Worm (Caenorhabditis elegans) whole organism, L4 larva: ENCODE measurements around the gene aat-2.
A peak's percentile ranks its signal among the peaks of the same experiment; 100 is the strongest.

Experiments used
- F49E8.2 ChIP-seq: sonication (generic microtip); optimal IDR thresholded peaks from 2 replicates; lab custom pipeline; 2016; ENCODE audit warnings: missing compliant biosample characterization, mild to moderate bottlenecking, missing genetic modification characterization, borderline replicate concordance
- Y48G9A.11 ChIP-seq: fragments of 200-800 bp; sonication (Bioruptor generic); IDR thresholded peaks from 2 replicates; pipeline ENCODE4 v1.3.6; 2022; ENCODE audit warnings: missing genetic modification reagents, missing genetic modification characterization, missing compliant biosample characterization
- Y5F2A.4 ChIP-seq: fragments of 200-800 bp; sonication (Bioruptor generic); optimal IDR thresholded peaks from 2 replicates; lab custom pipeline; 2018; ENCODE audit warnings: mild to moderate bottlenecking, missing genetic modification characterization, missing compliant biosample characterization
- Y75B8A.6 ChIP-seq: fragments of 200-800 bp; sonication (Bioruptor generic); IDR thresholded peaks from 2 replicates; pipeline ENCODE4 v1.3.6; 2022; ENCODE audit warnings: missing genetic modification reagents, missing genetic modification characterization, missing compliant biosample characterization
- arid-1 ChIP-seq: fragments of 200-800 bp; sonication (Bioruptor generic); conservative IDR thresholded peaks from 2 replicates; pipeline ENCODE4 v1.3.6; 2022; ENCODE audit warnings: missing genetic modification reagents, missing genetic modification characterization, missing compliant biosample characterization
- attf-4 ChIP-seq: sonication (generic microtip); optimal IDR thresholded peaks from 3 replicates; lab custom pipeline; 2017; ENCODE audit warnings: missing biosample characterization, missing genetic modification characterization
- ceh-28 ChIP-seq: fragments of 150-350 bp; optimal IDR thresholded peaks from 2 replicates; lab custom pipeline; 2014; ENCODE audit warnings: missing biosample characterization, missing genetic modification reagents, missing genetic modification characterization
- ceh-32 ChIP-seq: sonication (generic microtip); optimal IDR thresholded peaks from 2 replicates; lab custom pipeline; 2016; ENCODE audit warnings: mild to moderate bottlenecking, missing genetic modification characterization, missing compliant biosample characterization; ENCODE audit not compliant: poor library complexity
- ceh-82 ChIP-seq: sonication (generic microtip); optimal IDR thresholded peaks from 2 replicates; lab custom pipeline; 2017; ENCODE audit warnings: missing biosample characterization, missing genetic modification characterization
- ces-1 ChIP-seq: fragments of 150-350 bp; sonication (generic microtip); optimal IDR thresholded peaks from 4 replicates; lab custom pipeline; 2014; ENCODE audit warnings: missing biosample characterization, missing genetic modification reagents, missing genetic modification characterization
- cey-2 ChIP-seq: sonication (generic microtip); optimal IDR thresholded peaks from 3 replicates; lab custom pipeline; 2017; ENCODE audit warnings: missing genetic modification characterization, mild to moderate bottlenecking, missing compliant biosample characterization, antibody characterized with exemption, borderline replicate concordance; ENCODE audit not compliant: insufficient read depth
- ctbp-1 ChIP-seq: fragments of 200-800 bp; sonication (Bioruptor generic); IDR thresholded peaks from 2 replicates; pipeline ENCODE4 v1.3.6; 2022; ENCODE audit warnings: missing genetic modification reagents, missing genetic modification characterization, missing compliant biosample characterization
- daf-16 ChIP-seq, 3 experiments: sonication (generic microtip); optimal IDR thresholded peaks; 2 replicates each; lab custom pipeline; 2016 to 2017; ENCODE audit warnings: missing genetic modification characterization in 3 of 3, missing genetic modification reagents in 3 of 3, mild to moderate bottlenecking in 2 of 3, missing compliant biosample characterization in 2 of 3, missing biosample characterization in 1 of 3, moderate library complexity in 1 of 3
- duxl-1 ChIP-seq: sonication (generic microtip); optimal IDR thresholded peaks from 2 replicates; lab custom pipeline; 2016; ENCODE audit warnings: mild to moderate bottlenecking, missing genetic modification characterization, moderate library complexity, missing compliant biosample characterization; ENCODE audit not compliant: poor library complexity
- dve-1 ChIP-seq: sonication (generic microtip); optimal IDR thresholded peaks from 2 replicates; lab custom pipeline; 2017; ENCODE audit warnings: antibody characterized with exemption, mild to moderate bottlenecking, missing genetic modification characterization, missing compliant biosample characterization; ENCODE audit not compliant: insufficient read depth
- egl-27 ChIP-seq: sonication (generic microtip); optimal IDR thresholded peaks from 3 replicates; lab custom pipeline; 2017; ENCODE audit warnings: missing biosample characterization, missing genetic modification reagents, missing genetic modification characterization
- hif-1 ChIP-seq, 2 experiments: sonication (generic microtip); optimal IDR thresholded peaks; 2 replicates each; lab custom pipeline; 2016 to 2017; ENCODE audit warnings: missing compliant biosample characterization in 2 of 2, missing genetic modification characterization in 2 of 2, missing genetic modification reagents in 2 of 2, missing genotype in 2 of 2, mild to moderate bottlenecking in 1 of 2
- hlh-11 ChIP-seq: fragments of 200-800 bp; sonication (Bioruptor generic); optimal IDR thresholded peaks from 2 replicates; lab custom pipeline; 2018; ENCODE audit warnings: mild to moderate bottlenecking, missing genetic modification characterization, missing compliant biosample characterization
- hmg-1.1 ChIP-seq: fragments of 200-800 bp; sonication (Bioruptor generic); IDR thresholded peaks from 2 replicates; pipeline ENCODE4 v1.3.6; 2022; ENCODE audit warnings: missing genetic modification reagents, missing genetic modification characterization, missing compliant biosample characterization
- jun-1 ChIP-seq: fragments of 150-350 bp; optimal IDR thresholded peaks from 2 replicates; lab custom pipeline; 2014; ENCODE audit warnings: missing biosample characterization, missing genetic modification reagents, missing genetic modification characterization
- lim-7 ChIP-seq: fragments of 200-800 bp; sonication (Bioruptor generic); IDR thresholded peaks from 2 replicates; pipeline ENCODE4 v1.3.6; 2022; ENCODE audit warnings: missing genetic modification characterization, missing compliant biosample characterization
- lin-1 ChIP-seq: fragments of 200-800 bp; sonication (Bioruptor generic); IDR thresholded peaks from 2 replicates; pipeline ENCODE4 v1.3.6; 2022; ENCODE audit warnings: missing genetic modification reagents, missing genetic modification characterization, missing compliant biosample characterization
- lsy-2 ChIP-seq, 2 experiments: fragments of 150-350 bp in 1 of 2; sonication (generic microtip) in 1 of 2; optimal IDR thresholded peaks; 2 replicates each; lab custom pipeline; 2014 to 2017; ENCODE audit warnings: missing biosample characterization in 2 of 2, missing genetic modification characterization in 2 of 2
- madf-5 ChIP-seq, 2 experiments: fragments of 200-800 bp; sonication (Bioruptor generic); IDR thresholded peaks; 2 replicates each; pipeline ENCODE4 v1.3.6; 2022; ENCODE audit warnings: missing compliant biosample characterization in 2 of 2, missing genetic modification characterization in 2 of 2
- mdl-1 ChIP-seq, 2 experiments: fragments of 150-350 bp in 1 of 2; sonication (generic microtip) in 1 of 2; optimal IDR thresholded peaks; 2 replicates each; lab custom pipeline; 2014 to 2017; ENCODE audit warnings: missing biosample characterization in 2 of 2, missing genetic modification characterization in 2 of 2
- mes-2 ChIP-seq: sonication (generic microtip); optimal IDR thresholded peaks from 2 replicates; lab custom pipeline; 2016; ENCODE audit warnings: missing genotype, mild to moderate bottlenecking, missing genetic modification characterization, missing compliant biosample characterization; ENCODE audit not compliant: poor library complexity, severe bottlenecking
- mxl-2 ChIP-seq: fragments of 200-800 bp; sonication (Bioruptor generic); conservative IDR thresholded peaks from 2 replicates; pipeline ENCODE4 v1.3.6; 2022; ENCODE audit warnings: missing genetic modification reagents, missing genetic modification characterization, missing compliant biosample characterization
- nhr-10 ChIP-seq: fragments of 150-350 bp; optimal IDR thresholded peaks from 2 replicates; lab custom pipeline; 2014; ENCODE audit warnings: missing biosample characterization, missing genetic modification characterization
- nhr-25 ChIP-seq: sonication (generic microtip); optimal IDR thresholded peaks from 2 replicates; lab custom pipeline; 2017; ENCODE audit warnings: missing genetic modification characterization, mild to moderate bottlenecking, missing compliant biosample characterization, antibody characterized with exemption, moderate library complexity, borderline replicate concordance; ENCODE audit not compliant: insufficient read depth
- nhr-28 ChIP-seq: fragments of 150-350 bp; optimal IDR thresholded peaks from 2 replicates; lab custom pipeline; 2014; ENCODE audit warnings: missing biosample characterization, missing genetic modification characterization
- nhr-48 ChIP-seq: sonication (generic microtip); optimal IDR thresholded peaks from 2 replicates; lab custom pipeline; 2016; ENCODE audit warnings: mild to moderate bottlenecking, missing genetic modification characterization, missing compliant biosample characterization
- nhr-77 ChIP-seq: fragments of 150-350 bp; optimal IDR thresholded peaks from 2 replicates; lab custom pipeline; 2014; ENCODE audit warnings: missing biosample characterization, missing genetic modification characterization
- php-3 ChIP-seq: fragments of 200-800 bp; sonication (Bioruptor generic); IDR thresholded peaks from 2 replicates; pipeline ENCODE4 v1.3.6; 2022; ENCODE audit warnings: missing genetic modification reagents, missing genetic modification characterization, missing compliant biosample characterization
- pqm-1 ChIP-seq: sonication (generic microtip); optimal IDR thresholded peaks from 2 replicates; lab custom pipeline; 2017; ENCODE audit warnings: missing biosample characterization, missing genetic modification characterization
- sdz-12 ChIP-seq: fragments of 200-800 bp; sonication (Bioruptor generic); optimal IDR thresholded peaks from 2 replicates; lab custom pipeline; 2018; ENCODE audit warnings: mild to moderate bottlenecking, missing genetic modification characterization, missing compliant biosample characterization
- set-16 ChIP-seq: fragments of 200-800 bp; sonication (Bioruptor generic); IDR thresholded peaks from 2 replicates; pipeline ENCODE4 v1.3.6; 2022; ENCODE audit warnings: missing genetic modification reagents, missing genetic modification characterization, missing compliant biosample characterization
- skn-1 ChIP-seq: fragments of 150-350 bp; optimal IDR thresholded peaks from 2 replicates; lab custom pipeline; 2014; ENCODE audit warnings: missing biosample characterization, missing genetic modification characterization
- spr-3 ChIP-seq: fragments of 200-800 bp; sonication (Bioruptor generic); optimal IDR thresholded peaks from 2 replicates; lab custom pipeline; 2018; ENCODE audit warnings: mild to moderate bottlenecking, missing genetic modification characterization, missing compliant biosample characterization
- tra-1 ChIP-seq: fragments of 200-800 bp; sonication (Bioruptor generic); IDR thresholded peaks from 2 replicates; pipeline ENCODE4 v1.3.6; 2022; ENCODE audit warnings: missing genetic modification reagents, missing genetic modification characterization, missing compliant biosample characterization
- zag-1 ChIP-seq: fragments of 150-350 bp; optimal IDR thresholded peaks from 2 replicates; lab custom pipeline; 2014; ENCODE audit warnings: missing biosample characterization, missing genetic modification characterization
- ztf-7 ChIP-seq: fragments of 150-350 bp; optimal IDR thresholded peaks from 2 replicates; lab custom pipeline; 2014; ENCODE audit warnings: missing biosample characterization, missing genetic modification characterization

The aat-2 gene

ce11 chrV:9254012-9254696, 8.0 kb upstream of the aat-2 start, which contains the start of gene F07C3.9:
F07C3.9 (minus strand) TSS chrV:9254646.
- TF ChIP-seq duxl-1 (tag; lab: Kevin White, UChicago): no peak
- TF ChIP-seq php-3 (GFP tag; lab: Robert Waterston, UW): peak; percentile 81
- TF ChIP-seq set-16 (GFP tag; lab: Robert Waterston, UW): no peak
- peak; percentile 82 for TF ChIP-seq pqm-1 (tag; lab: Kevin White, UChicago)
- no peak for TF ChIP-seq arid-1 (GFP tag; lab: Robert Waterston, UW)
- TF ChIP-seq ceh-28: no peak
- no peak for TF ChIP-seq madf-5 (GFP tag; IDR thresholded peaks at IDR 0.05; lab: Robert Waterston, UW)
- TF ChIP-seq cey-2: no peak
- TF ChIP-seq Y75B8A.6 (GFP tag; lab: Robert Waterston, UW): no peak
- no peak for TF ChIP-seq ceh-82 (tag; lab: Kevin White, UChicago)
- TF ChIP-seq nhr-10: no peak
- no peak for TF ChIP-seq ceh-32
- TF ChIP-seq skn-1: no peak
- TF ChIP-seq nhr-28 (tag; lab: Kevin White, UChicago): peak; percentile 52
- TF ChIP-seq nhr-77: no peak
- no peak for TF ChIP-seq mes-2 (tag; lab: Kevin White, UChicago)
- TF ChIP-seq Y5F2A.4: no peak
- TF ChIP-seq spr-3 (GFP tag; lab: Kevin White, UChicago): no peak
- TF ChIP-seq Y48G9A.11 (GFP tag; lab: Robert Waterston, UW): no peak
- no peak for TF ChIP-seq lin-1 (GFP tag; lab: Robert Waterston, UW)
- no peak for TF ChIP-seq jun-1 (tag; lab: Kevin White, UChicago)
- TF ChIP-seq tra-1: no peak
- no peak for TF ChIP-seq ces-1 (GFP tag; lab: Kevin White, UChicago)
- no peak for TF ChIP-seq ctbp-1 (GFP tag; lab: Robert Waterston, UW)
- no peak for TF ChIP-seq mdl-1 (tag; optimal IDR thresholded peaks at IDR 0.05; lab: Kevin White, UChicago)
- no peak for TF ChIP-seq attf-4
- TF ChIP-seq F49E8.2 (tag; lab: Kevin White, UChicago): no peak
- no peak for TF ChIP-seq sdz-12 (GFP tag; lab: Kevin White, UChicago)
- peak; percentile 41 for TF ChIP-seq nhr-48 (tag; lab: Kevin White, UChicago)
- TF ChIP-seq zag-1 (tag; lab: Kevin White, UChicago): no peak
- no peak for TF ChIP-seq daf-16 (GFP tag; optimal IDR thresholded peaks at IDR 0.05; lab: Kevin White, UChicago)
- peak; percentile 91 for TF ChIP-seq daf-16 (tag; optimal IDR thresholded peaks at IDR 0.05; lab: Kevin White, UChicago)
- peak in 1 of 2 experiments; percentile 26 for TF ChIP-seq lsy-2 (tag; optimal IDR thresholded peaks at IDR 0.05; lab: Kevin White, UChicago)
- TF ChIP-seq dve-1 (tag; lab: Kevin White, UChicago): peak; percentile 57
- peak; percentile 6 for TF ChIP-seq ztf-7 (tag; lab: Kevin White, UChicago)
- TF ChIP-seq hif-1 (tag; optimal IDR thresholded peaks at IDR 0.05; lab: Kevin White, UChicago): peak in 1 of 2 experiments; percentile 16
- no peak for TF ChIP-seq mxl-2 (GFP tag; lab: Robert Waterston, UW)
- peak; percentile 48 for TF ChIP-seq hlh-11 (tag; lab: Kevin White, UChicago)
- no peak for TF ChIP-seq egl-27
- TF ChIP-seq hmg-1.1 (GFP tag; lab: Robert Waterston, UW): no peak
- TF ChIP-seq nhr-25: no peak
- no peak for TF ChIP-seq lim-7
